Worm (Caenorhabditis elegans) whole organism, mixed stage, embryonic: ENCODE results near the gene tbg-1.

Source experiments
- elt-3 ChIP-seq: fragments of 150-350 bp; optimal IDR thresholded peaks from 2 replicates; lab custom pipeline; 2014; ENCODE audit warnings: missing biosample characterization, missing genetic modification characterization
- nhr-76 ChIP-seq: sonication (generic microtip); optimal IDR thresholded peaks from 2 replicates; lab custom pipeline; 2017; ENCODE audit warnings: missing biosample characterization, missing genetic modification characterization

DNA sequence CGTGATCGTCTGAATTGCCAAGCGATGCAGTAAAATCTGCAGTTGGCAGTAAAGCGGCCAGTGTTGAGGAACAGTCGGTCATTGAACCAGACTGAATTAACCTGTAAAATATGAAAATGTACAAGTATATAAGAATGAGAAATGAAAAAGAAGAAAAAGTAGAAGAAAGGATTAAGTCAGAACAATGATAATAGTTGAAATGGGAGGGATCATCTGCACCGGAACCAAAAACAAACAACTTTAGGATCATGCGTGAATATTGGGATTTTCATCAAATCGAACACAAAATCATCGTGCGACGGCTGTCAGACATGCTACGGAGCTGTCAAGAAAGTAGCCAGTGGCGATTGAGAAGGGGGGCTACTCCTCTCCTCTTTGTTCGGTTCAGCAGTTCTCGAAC is 8.1 kb upstream of the tbg-1 start, which contains the start of gene gei-13:
- TF ChIP-seq nhr-76 (tag; lab: Kevin White, UChicago) (no peak), elt-3 (no peak)
